Worm (Caenorhabditis elegans): ENCODE measurements around the gene swan-2.
A peak's percentile ranks its signal among the peaks of the same experiment; 100 is the strongest.

swan-2 gene

DNA sequence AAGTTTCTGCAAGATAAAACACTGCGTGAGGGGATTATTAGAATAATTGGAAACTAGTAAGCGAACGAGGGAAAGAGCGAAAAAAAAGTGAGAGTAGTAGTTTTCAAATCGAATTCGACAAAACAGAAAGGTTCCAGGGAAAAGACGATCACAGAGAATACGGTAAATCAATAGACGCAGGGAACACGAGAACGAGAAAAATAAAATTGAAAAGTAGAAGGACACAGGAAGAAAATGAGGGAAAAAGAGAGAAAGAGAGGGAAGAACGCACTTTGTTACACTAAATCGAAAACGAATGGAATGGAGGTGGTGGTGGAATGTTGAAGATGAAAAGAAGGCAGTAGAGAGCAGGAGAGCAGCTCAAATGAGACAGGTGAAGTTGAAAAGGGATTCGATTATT lies 3.2 kb upstream of the swan-2 start, which contains the start of gene swan-1:
Gene swan-1 (minus strand): TSS at position 6 of the 400 bp plus-strand sequence.
- peak; percentile 3 for TF ChIP-seq C34F6.9 (tag; optimal IDR thresholded peaks at IDR 0.05)
- TF ChIP-seq blmp-1 (tag; optimal IDR thresholded peaks at IDR 0.05; ENCODE audit: insufficient read depth): peak; percentile 47
- TF ChIP-seq lin-39 (tag; optimal IDR thresholded peaks at IDR 0.05): no peak
- no peak for TF ChIP-seq nhr-12 (tag; optimal IDR thresholded peaks at IDR 0.05)
- TF ChIP-seq nhr-129 (tag; optimal IDR thresholded peaks at IDR 0.05): peak; percentile 12
- no peak for TF ChIP-seq skn-1 (tag; optimal IDR thresholded peaks at IDR 0.05)
- TF ChIP-seq sem-4 (tag; optimal IDR thresholded peaks at IDR 0.05): peak; percentile 16
- peak; percentile 16 for TF ChIP-seq sma-9 (GFP tag; optimal IDR thresholded peaks at IDR 0.05)
- TF ChIP-seq sma-9 (tag; optimal IDR thresholded peaks at IDR 0.05): no peak
- TF ChIP-seq F13H6.1 (tag; optimal IDR thresholded peaks at IDR 0.05): peak; percentile 27
- peak in 1 of 2 experiments; percentile 35 for TF ChIP-seq lsy-2 (tag; optimal IDR thresholded peaks at IDR 0.05)
- TF ChIP-seq elt-1 (tag; optimal IDR thresholded peaks at IDR 0.05): no peak

DNA sequence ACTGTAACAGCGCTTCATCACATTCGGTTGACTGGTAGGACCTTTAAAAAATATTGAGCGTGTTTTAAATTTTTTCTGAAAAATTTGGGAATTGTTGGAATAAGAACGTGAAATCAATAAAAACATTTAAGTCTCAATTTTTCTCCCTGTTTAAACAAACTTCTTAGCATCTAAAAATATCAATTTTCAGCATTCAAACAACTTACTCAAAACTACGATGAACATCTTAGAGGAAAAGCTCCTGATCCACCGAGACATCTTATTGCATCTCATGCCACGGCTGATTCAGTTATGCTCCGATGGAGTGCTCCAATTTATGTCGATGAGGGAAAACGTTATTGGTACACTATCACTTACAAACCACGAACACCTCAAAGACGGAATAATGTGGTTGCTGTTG lies 4.9 kb downstream of the swan-2 start:
- TF ChIP-seq unc-55 (GFP tag; optimal IDR thresholded peaks at IDR 0.05): no peak
- no peak for TF ChIP-seq ztf-1 (GFP tag; conservative IDR thresholded peaks at IDR 0.05)
- no peak for TF ChIP-seq zag-1 (tag; optimal IDR thresholded peaks at IDR 0.05)
- no peak for TF ChIP-seq nhr-11 (tag; optimal IDR thresholded peaks at IDR 0.05)
- TF ChIP-seq nhr-12 (tag; optimal IDR thresholded peaks at IDR 0.05): no peak
- TF ChIP-seq lin-11 (tag; optimal IDR thresholded peaks at IDR 0.05): no peak

DNA sequence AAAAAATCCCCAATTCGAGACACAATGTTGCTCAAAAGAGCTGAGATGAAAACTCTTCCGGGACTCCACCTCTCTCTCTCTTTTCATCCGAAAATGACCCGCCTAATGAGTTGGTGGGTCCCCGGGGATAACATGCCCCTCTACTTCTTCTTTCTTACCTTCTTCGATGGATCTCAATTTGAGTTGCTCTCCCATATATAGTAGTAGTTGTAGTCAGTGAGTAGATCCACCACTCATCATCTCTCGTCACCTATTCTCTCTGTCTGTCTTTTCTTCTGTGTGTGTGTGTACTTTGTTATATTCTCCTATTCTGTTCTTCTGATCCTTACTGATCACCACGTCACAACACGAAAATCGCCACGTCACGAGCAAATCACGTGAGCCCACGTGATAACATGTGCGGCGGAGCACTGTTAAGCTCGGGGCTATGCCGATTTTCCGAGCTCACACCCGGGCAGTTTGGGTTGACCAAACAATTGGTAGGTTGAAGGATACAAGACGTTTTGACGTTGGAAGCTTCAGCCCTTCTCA lies 7.8 kb downstream of the swan-2 start, which contains the start of gene twk-32:
Gene twk-32 (plus strand): TSS at position 396 of the 531 bp plus-strand sequence.
- TF ChIP-seq dmd-4 (tag; optimal IDR thresholded peaks at IDR 0.05) (no peak), mbf-1 (tag; optimal IDR thresholded peaks at IDR 0.05) (no peak), aly-2 (tag; optimal IDR thresholded peaks at IDR 0.05) (no peak), nhr-25 (tag; optimal IDR thresholded peaks at IDR 0.05) (no peak), gmeb-1 (tag; optimal IDR thresholded peaks at IDR 0.05) (no peak), Y55F3AM.14 (GFP tag; optimal IDR thresholded peaks at IDR 0.05) (no peak), elt-1 (tag; optimal IDR thresholded peaks at IDR 0.05) (no peak), lin-13 (GFP tag; optimal IDR thresholded peaks at IDR 0.05) (no peak), nhr-23 (tag; optimal IDR thresholded peaks at IDR 0.05) (no peak), blmp-1 (tag; optimal IDR thresholded peaks at IDR 0.05; ENCODE audit: insufficient read depth) (no peak), sma-3 (GFP tag; optimal IDR thresholded peaks at IDR 0.05) (no peak), mab-5 (tag; optimal IDR thresholded peaks at IDR 0.05) (no peak), unc-62 (GFP tag; optimal IDR thresholded peaks at IDR 0.05) (no peak), fos-1 (tag; optimal IDR thresholded peaks at IDR 0.05) (no peak)

DNA sequence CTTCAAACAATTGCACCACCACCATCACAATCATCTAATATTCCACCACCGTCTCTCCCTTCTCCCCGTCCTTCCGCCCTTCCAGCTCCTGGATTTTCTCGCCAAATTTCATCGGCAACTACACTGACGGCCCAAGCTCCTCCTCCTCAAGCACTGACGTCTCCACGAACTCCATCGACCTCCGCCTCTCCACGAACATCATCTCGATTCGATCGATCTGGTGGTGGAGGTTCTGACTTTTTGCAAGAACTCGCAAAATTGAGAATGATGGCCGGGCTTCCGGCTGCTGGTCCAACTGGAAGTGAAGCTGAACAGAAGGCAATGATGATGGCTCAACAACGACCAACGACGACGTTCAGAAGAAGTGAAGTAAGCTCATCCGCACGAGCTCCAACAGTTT lies 10.0 kb downstream of the swan-2 start:
- TF ChIP-seq nhr-12 (tag; optimal IDR thresholded peaks at IDR 0.05): no peak
- TF ChIP-seq lin-11 (tag; optimal IDR thresholded peaks at IDR 0.05): no peak
- TF ChIP-seq gmeb-1 (tag; optimal IDR thresholded peaks at IDR 0.05): no peak
- TF ChIP-seq nhr-25 (tag; optimal IDR thresholded peaks at IDR 0.05): no peak
- TF ChIP-seq Y55F3AM.14 (GFP tag; optimal IDR thresholded peaks at IDR 0.05): no peak
- no peak for TF ChIP-seq unc-55 (GFP tag; optimal IDR thresholded peaks at IDR 0.05)
- TF ChIP-seq nhr-129 (tag; optimal IDR thresholded peaks at IDR 0.05): no peak
- no peak for TF ChIP-seq unc-39 (tag; optimal IDR thresholded peaks at IDR 0.05)
- TF ChIP-seq alr-1 (tag; optimal IDR thresholded peaks at IDR 0.05): no peak
- TF ChIP-seq nhr-10 (tag; optimal IDR thresholded peaks at IDR 0.05): no peak
- no peak for TF ChIP-seq nhr-6 (tag; optimal IDR thresholded peaks at IDR 0.05)
- TF ChIP-seq dmd-4 (tag; optimal IDR thresholded peaks at IDR 0.05): no peak
- no peak for TF ChIP-seq elt-3 (tag; optimal IDR thresholded peaks at IDR 0.05)
- TF ChIP-seq ztf-11 (tag; optimal IDR thresholded peaks at IDR 0.05): no peak
- no peak for TF ChIP-seq C34F6.9 (tag; optimal IDR thresholded peaks at IDR 0.05)
- no peak for TF ChIP-seq nhr-77 (tag; optimal IDR thresholded peaks at IDR 0.05)
- no peak for TF ChIP-seq lsy-2 (tag; optimal IDR thresholded peaks at IDR 0.05)
- TF ChIP-seq mbf-1 (tag; optimal IDR thresholded peaks at IDR 0.05): no peak

DNA sequence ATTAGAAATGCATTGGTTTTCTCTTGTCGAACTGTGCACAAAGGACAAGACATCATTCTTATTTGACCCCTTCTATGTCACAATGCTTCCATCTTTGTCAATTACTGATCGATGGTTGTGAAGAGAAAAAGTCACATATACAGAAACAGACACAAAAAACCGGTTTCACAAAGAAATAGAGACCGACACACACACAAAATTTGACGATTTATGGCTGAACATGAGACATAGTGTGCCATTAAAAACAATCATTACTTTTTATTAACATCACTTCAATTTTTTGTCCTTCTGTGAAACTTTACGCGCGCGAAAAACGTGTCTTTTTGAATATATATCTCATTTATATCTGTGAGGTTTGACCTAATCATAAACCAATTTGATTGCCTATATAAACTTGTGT lies 13.5 kb downstream of the swan-2 start:
- TF ChIP-seq nhr-25 (tag; optimal IDR thresholded peaks at IDR 0.05) (peak; percentile 88), unc-55 (GFP tag; optimal IDR thresholded peaks at IDR 0.05) (peak; percentile 50), nhr-23 (tag; optimal IDR thresholded peaks at IDR 0.05) (no peak), R02D3.7 (tag; optimal IDR thresholded peaks at IDR 0.05) (no peak), mbf-1 (tag; optimal IDR thresholded peaks at IDR 0.05) (no peak), lin-11 (tag; optimal IDR thresholded peaks at IDR 0.05) (no peak), unc-62 (GFP tag; optimal IDR thresholded peaks at IDR 0.05) (no peak), F13H6.1 (tag; optimal IDR thresholded peaks at IDR 0.05) (no peak), egl-27 (tag; optimal IDR thresholded peaks at IDR 0.05) (no peak), sma-3 (GFP tag; optimal IDR thresholded peaks at IDR 0.05) (peak; percentile 7), crh-2 (tag; optimal IDR thresholded peaks at IDR 0.05) (no peak), nhr-21 (tag; optimal IDR thresholded peaks at IDR 0.05) (peak; percentile 50), sma-9 (GFP tag; optimal IDR thresholded peaks at IDR 0.05) (no peak), sma-9 (tag; optimal IDR thresholded peaks at IDR 0.05) (no peak), fos-1 (tag; optimal IDR thresholded peaks at IDR 0.05) (no peak), nhr-10 (tag; optimal IDR thresholded peaks at IDR 0.05) (no peak), nhr-129 (tag; optimal IDR thresholded peaks at IDR 0.05) (peak; percentile 44), snpc-4 (tag; optimal IDR thresholded peaks at IDR 0.05) (no peak), nhr-11 (tag; optimal IDR thresholded peaks at IDR 0.05) (no peak), elt-1 (tag; optimal IDR thresholded peaks at IDR 0.05) (no peak), mdl-1 (tag; optimal IDR thresholded peaks at IDR 0.05) (no peak), sem-4 (tag; optimal IDR thresholded peaks at IDR 0.05) (peak; percentile 18), elt-3 (tag; optimal IDR thresholded peaks at IDR 0.05) (no peak), mab-5 (tag; optimal IDR thresholded peaks at IDR 0.05) (peak; percentile 57), ama-1 (optimal IDR thresholded peaks at IDR 0.05) (peak; percentile 12)

Measured in whole organism, L2 larva.